Worm (Caenorhabditis elegans): ENCODE measurements around the gene nlp-24.

- TF ChIP-seq tab-1 (GFP tag; IDR thresholded peaks at IDR 0.05) (no peak), ztf-29 (GFP tag; IDR thresholded peaks at IDR 0.05) (no peak), flt-1 (GFP tag; IDR thresholded peaks at IDR 0.05) (no peak)
These were observed 15.4 kb upstream of the nlp-24 start, which contains the start of gene F35B12.9 for ce11 chrV:11600800-11601199.

Measured in whole organism, midembryonic.